Fruit fly (Drosophila melanogaster) whole organism, embryonic: ENCODE data around the gene vkg.

Source experiments
- Bdp1 ChIP-seq: fragments of 200-800 bp; sonication (Bioruptor generic); optimal IDR thresholded peaks from 3 replicates; lab custom pipeline; 2016; ENCODE audit warnings: missing biosample characterization, missing genetic modification characterization
- C15 ChIP-seq: fragments of 200-800 bp; sonication (Bioruptor generic); IDR thresholded peaks from 3 replicates; pipeline ENCODE4 v1.3.6; 2022; ENCODE audit warnings: missing biosample characterization, missing genetic modification characterization
- CG10431 ChIP-seq: fragments of 200-800 bp; sonication (Bioruptor generic); optimal IDR thresholded peaks from 3 replicates; lab custom pipeline; 2018; ENCODE audit warnings: missing biosample characterization, mild to moderate bottlenecking, missing genetic modification characterization
- CG11456 ChIP-seq: fragments of 200-800 bp; sonication (Bioruptor generic); IDR thresholded peaks from 3 replicates; pipeline ENCODE4 v1.3.6; 2022; ENCODE audit warnings: missing biosample characterization, missing genetic modification characterization
- CG13296 ChIP-seq: fragments of 200-800 bp; sonication (Bioruptor generic); optimal IDR thresholded peaks from 3 replicates; lab custom pipeline; 2018; ENCODE audit warnings: missing biosample characterization, mild to moderate bottlenecking, missing genetic modification characterization
- CG15073 ChIP-seq: fragments of 200-800 bp; sonication (Bioruptor generic); optimal IDR thresholded peaks from 2 replicates; lab custom pipeline; 2016; ENCODE audit warnings: missing biosample characterization, missing genetic modification characterization
- CG17328 ChIP-seq: fragments of 200-800 bp; sonication (Bioruptor generic); IDR thresholded peaks from 2 replicates; pipeline ENCODE4 v1.3.6; 2022; ENCODE audit warnings: missing biosample characterization, missing genetic modification characterization
- CG18262 ChIP-seq: fragments of 200-800 bp; optimal IDR thresholded peaks from 3 replicates; lab custom pipeline; 2019; ENCODE audit warnings: missing biosample characterization, mild to moderate bottlenecking, missing genetic modification characterization, moderate library complexity
- CG18619 ChIP-seq: fragments of 200-800 bp; sonication (Bioruptor generic); optimal IDR thresholded peaks from 3 replicates; lab custom pipeline; 2017; ENCODE audit warnings: missing biosample characterization, mild to moderate bottlenecking, missing genetic modification characterization
- CG30431 ChIP-seq: fragments of 200-800 bp; sonication (Bioruptor generic); optimal IDR thresholded peaks from 2 replicates; lab custom pipeline; 2017; ENCODE audit warnings: missing biosample characterization, missing genetic modification characterization
- CG3065 ChIP-seq: fragments of 200-800 bp; sonication (Bioruptor generic); optimal IDR thresholded peaks from 2 replicates; lab custom pipeline; 2016; ENCODE audit warnings: missing biosample characterization, missing genetic modification characterization
- CG42726 ChIP-seq: fragments of 200-800 bp; sonication (Bioruptor generic); IDR thresholded peaks from 2 replicates; pipeline ENCODE4 v1.3.6; 2022; ENCODE audit warnings: missing biosample characterization, missing genetic modification characterization; ENCODE audit not compliant: partially characterized antibody
- CG4282 ChIP-seq: fragments of 200-800 bp; sonication (Bioruptor generic); optimal IDR thresholded peaks from 2 replicates; lab custom pipeline; 2016; ENCODE audit warnings: missing biosample characterization, missing genetic modification characterization
- CG43689 ChIP-seq: fragments of 200-800 bp; sonication (Bioruptor generic); IDR thresholded peaks from 2 replicates; pipeline ENCODE4 v1.3.6; 2022; ENCODE audit warnings: missing biosample characterization, missing genetic modification characterization
- CG4617 ChIP-seq: fragments of 200-800 bp; sonication (Bioruptor generic); optimal IDR thresholded peaks from 3 replicates; lab custom pipeline; 2016; ENCODE audit warnings: missing biosample characterization, missing genetic modification characterization, borderline replicate concordance
- CG7556 ChIP-seq: fragments of 200-800 bp; sonication (Bioruptor generic); optimal IDR thresholded peaks from 2 replicates; lab custom pipeline; 2017; ENCODE audit warnings: missing biosample characterization, mild to moderate bottlenecking, missing genetic modification characterization
- Doc2 ChIP-seq: fragments of 200-800 bp; sonication (Bioruptor generic); IDR thresholded peaks from 2 replicates; pipeline ENCODE4 v1.3.6; 2022; ENCODE audit warnings: missing biosample characterization, missing genetic modification characterization
- Doc3 ChIP-seq: fragments of 200-800 bp; sonication (Bioruptor generic); IDR thresholded peaks from 3 replicates; pipeline ENCODE4 v1.3.6; 2022; ENCODE audit warnings: missing biosample characterization, missing genetic modification characterization; ENCODE audit not compliant: partially characterized antibody
- Drgx ChIP-seq: fragments of 200-800 bp; sonication (Bioruptor generic); IDR thresholded peaks from 2 replicates; pipeline ENCODE4 v1.3.6; 2022; ENCODE audit warnings: missing biosample characterization, missing genetic modification characterization
- Hmr ChIP-seq: fragments of 200-800 bp; sonication (Bioruptor generic); optimal IDR thresholded peaks from 3 replicates; lab custom pipeline; 2017; ENCODE audit warnings: mild to moderate bottlenecking, missing biosample characterization, missing genetic modification reagents, missing genetic modification characterization
- MTF-1 ChIP-seq: fragments of 200-800 bp; sonication (Bioruptor generic); optimal IDR thresholded peaks from 2 replicates; lab custom pipeline; 2018; ENCODE audit warnings: missing biosample characterization, mild to moderate bottlenecking, missing genetic modification characterization, borderline replicate concordance
- NFAT ChIP-seq: fragments of 200-800 bp; sonication (Bioruptor generic); IDR thresholded peaks from 2 replicates; pipeline ENCODE4 v1.3.6; 2022; ENCODE audit warnings: missing biosample characterization, missing genetic modification characterization
- Nf-YC ChIP-seq: fragments of 200-800 bp; optimal IDR thresholded peaks from 3 replicates; lab custom pipeline; 2019; ENCODE audit warnings: missing biosample characterization, mild to moderate bottlenecking, missing genetic modification characterization, moderate library complexity
- Pdp1 ChIP-seq, 2 experiments: fragments of 200-800 bp; sonication (Bioruptor generic); optimal IDR thresholded peaks; 3 replicates each; lab custom pipeline; 2016; ENCODE audit warnings: missing biosample characterization in 2 of 2, missing genetic modification characterization in 2 of 2, mild to moderate bottlenecking in 1 of 2, moderate library complexity in 1 of 2
- Sin3A ChIP-seq: fragments of >200 bp; optimal IDR thresholded peaks from 2 replicates; lab custom pipeline; 2018
- Six4 ChIP-seq: fragments of 200-800 bp; sonication (Bioruptor generic); optimal IDR thresholded peaks from 2 replicates; lab custom pipeline; 2016; ENCODE audit warnings: missing biosample characterization, missing genetic modification characterization
- ac ChIP-seq: fragments of 200-800 bp; sonication (Bioruptor generic); optimal IDR thresholded peaks from 3 replicates; lab custom pipeline; 2017; ENCODE audit warnings: missing biosample characterization, mild to moderate bottlenecking, missing genetic modification characterization
- amos ChIP-seq: fragments of 200-800 bp; sonication (Bioruptor generic); IDR thresholded peaks from 2 replicates; pipeline ENCODE4 v1.3.6; 2022; ENCODE audit warnings: missing biosample characterization, missing genetic modification characterization; ENCODE audit not compliant: partially characterized antibody
- ato ChIP-seq: fragments of 200-800 bp; sonication (Bioruptor generic); IDR thresholded peaks from 2 replicates; pipeline ENCODE4 v1.3.6; 2022; ENCODE audit warnings: missing biosample characterization, missing genetic modification characterization; ENCODE audit not compliant: partially characterized antibody
- bowl ChIP-seq: fragments of 200-800 bp; sonication (Bioruptor generic); IDR thresholded peaks from 2 replicates; pipeline ENCODE4 v1.3.6; 2022; ENCODE audit warnings: missing biosample characterization, missing genetic modification characterization
- bsh ChIP-seq, 2 experiments: fragments of 200-800 bp; sonication (Bioruptor generic); optimal IDR thresholded peaks; 2 replicates each; lab custom pipeline; 2017 to 2018; ENCODE audit warnings: mild to moderate bottlenecking in 2 of 2, missing biosample characterization in 2 of 2, missing genetic modification characterization in 2 of 2, moderate library complexity in 1 of 2
- croc ChIP-seq: fragments of 200-800 bp; sonication (Bioruptor generic); conservative IDR thresholded peaks from 3 replicates; pipeline ENCODE4 v1.3.6; 2022; ENCODE audit warnings: missing biosample characterization, missing genetic modification characterization
- dmrt99B ChIP-seq: fragments of 200-800 bp; sonication (Bioruptor generic); optimal IDR thresholded peaks from 2 replicates; lab custom pipeline; 2018; ENCODE audit warnings: missing biosample characterization, mild to moderate bottlenecking, missing genetic modification characterization, moderate library complexity
- dpn ChIP-seq, 2 experiments: fragments of 200-800 bp; sonication (Bioruptor generic); optimal IDR thresholded peaks; 3 replicates each; lab custom pipeline; 2016; ENCODE audit warnings: missing biosample characterization in 2 of 2, missing genetic modification characterization in 2 of 2
- ems ChIP-seq: fragments of 200-800 bp; sonication (Bioruptor generic); optimal IDR thresholded peaks from 3 replicates; lab custom pipeline; 2016; ENCODE audit warnings: missing biosample characterization, missing genetic modification characterization
- ftz-f1 ChIP-seq: fragments of 200-800 bp; sonication (Bioruptor generic); optimal IDR thresholded peaks from 2 replicates; lab custom pipeline; 2016; ENCODE audit warnings: missing biosample characterization, missing genetic modification characterization
- gro ChIP-seq: fragments of 200-800 bp; sonication (Bioruptor generic); optimal IDR thresholded peaks from 2 replicates; lab custom pipeline; 2016; ENCODE audit warnings: missing biosample characterization, missing genetic modification characterization
- gt ChIP-seq: fragments of 200-800 bp; sonication (Bioruptor generic); IDR thresholded peaks from 2 replicates; pipeline ENCODE4 v1.3.6; 2022; ENCODE audit warnings: missing biosample characterization, missing genetic modification characterization
- hb ChIP-seq: fragments of 200-800 bp; sonication (Bioruptor generic); IDR thresholded peaks from 3 replicates; pipeline ENCODE4 v1.3.6; 2022; ENCODE audit warnings: missing biosample characterization, missing genetic modification characterization; ENCODE audit not compliant: partially characterized antibody
- jing ChIP-seq: fragments of 200-800 bp; sonication (Bioruptor generic); optimal IDR thresholded peaks from 2 replicates; lab custom pipeline; 2018; ENCODE audit warnings: missing biosample characterization, mild to moderate bottlenecking, missing genetic modification characterization
- kay ChIP-seq: fragments of 200-800 bp; sonication (Bioruptor generic); optimal IDR thresholded peaks from 2 replicates; lab custom pipeline; 2016; ENCODE audit warnings: missing biosample characterization, missing genetic modification characterization
- ken ChIP-seq: fragments of 200-800 bp; sonication (Bioruptor generic); IDR thresholded peaks from 3 replicates; pipeline ENCODE4 v1.3.6; 2022; ENCODE audit warnings: missing biosample characterization, missing genetic modification characterization
- lab ChIP-seq: fragments of 200-800 bp; sonication (Bioruptor generic); optimal IDR thresholded peaks from 3 replicates; lab custom pipeline; 2017; ENCODE audit warnings: missing biosample characterization, missing genetic modification characterization, mild to moderate bottlenecking, moderate library complexity, missing genetic modification reagents
- run ChIP-seq: fragments of 200-800 bp; sonication (Bioruptor generic); optimal IDR thresholded peaks from 3 replicates; lab custom pipeline; 2018; ENCODE audit warnings: missing biosample characterization, mild to moderate bottlenecking, missing genetic modification characterization
- sc ChIP-seq, 3 experiments: fragments of >200 bp in 2 of 3; fragments of 200-800 bp in 1 of 3; sonication (Bioruptor generic) in 1 of 3; optimal IDR thresholded peaks; 2 replicates in 2 of 3; 3 replicates in 1 of 3; lab custom pipeline; 2017; ENCODE audit warnings: mild to moderate bottlenecking in 1 of 3, missing biosample characterization in 1 of 3, missing genetic modification characterization in 1 of 3, missing genetic modification reagents in 1 of 3
- scrt ChIP-seq: fragments of 200-800 bp; sonication (Bioruptor generic); optimal IDR thresholded peaks from 2 replicates; lab custom pipeline; 2018; ENCODE audit warnings: missing biosample characterization, mild to moderate bottlenecking, missing genetic modification characterization, moderate library complexity
- sqz ChIP-seq: fragments of 200-800 bp; sonication (Bioruptor generic); optimal IDR thresholded peaks from 3 replicates; lab custom pipeline; 2018; ENCODE audit warnings: missing biosample characterization, mild to moderate bottlenecking, missing genetic modification characterization
- stc ChIP-seq: fragments of 200-800 bp; sonication (Bioruptor generic); IDR thresholded peaks from 2 replicates; pipeline ENCODE4 v1.3.6; 2022; ENCODE audit warnings: missing biosample characterization, missing genetic modification characterization
- stwl ChIP-seq: fragments of 200-800 bp; sonication (Bioruptor generic); optimal IDR thresholded peaks from 3 replicates; lab custom pipeline; 2018; ENCODE audit warnings: missing biosample characterization, mild to moderate bottlenecking, missing genetic modification characterization, moderate library complexity

Gene vkg

dm6 chr2L:5000287-5000871 lies 27.6 kb downstream of the vkg start (continued):
- TF ChIP-seq sqz (GFP tag; lab: Kevin White, UChicago) (peak; percentile 76), MTF-1 (GFP tag; lab: Kevin White, UChicago) (peak; percentile 28), C15 (GFP tag; lab: Robert Waterston, UW) (no peak), bowl (GFP tag; lab: Robert Waterston, UW) (peak; percentile 40; the same call in 1 of the 2 replicates), CG13296 (GFP tag; lab: Kevin White, UChicago) (peak; percentile 81), NFAT (GFP tag; lab: Robert Waterston, UW) (peak; percentile 70), CG18262 (tag; lab: Kevin White, UChicago) (peak; percentile 94), CG17328 (GFP tag; lab: Robert Waterston, UW) (peak; percentile 84), Hmr (peak; percentile 87), dmrt99B (tag; lab: Kevin White, UChicago) (peak; percentile 86), CG43689 (GFP tag; lab: Robert Waterston, UW) (no peak), Doc2 (GFP tag; lab: Robert Waterston, UW) (no peak), CG18619 (GFP tag; lab: Kevin White, UChicago) (peak; percentile 79), croc (GFP tag; lab: Robert Waterston, UW) (peak; percentile 75), stwl (tag; lab: Kevin White, UChicago) (no peak), CG4617 (GFP tag; lab: Kevin White, UChicago) (peak; percentile 34), ato (GFP tag; lab: Robert Waterston, UW) (no peak), Pdp1 (GFP tag; optimal IDR thresholded peaks at IDR 0.05; lab: Kevin White, UChicago) (peak; percentile 56 to 85), dpn (GFP tag; optimal IDR thresholded peaks at IDR 0.05; lab: Kevin White, UChicago) (peak; percentile 58 to 64), CG11456 (GFP tag; lab: Robert Waterston, UW) (0 out of 3 replicates have a peak, but pooled peaks have one; percentile 64), bsh (GFP tag; optimal IDR thresholded peaks at IDR 0.05; lab: Kevin White, UChicago) (peak; percentile 75 to 83), lab (peak; percentile 85), CG3065 (GFP tag; lab: Kevin White, UChicago) (peak; percentile 45), ftz-f1 (GFP tag; lab: Kevin White, UChicago) (no peak), Nf-YC (peak; percentile 81), run (peak; percentile 27), ac (peak; percentile 82), stc (peak; percentile 73), CG4282 (no peak), Drgx (GFP tag; lab: Robert Waterston, UW) (peak; percentile 75), ken (GFP tag; lab: Robert Waterston, UW) (peak; percentile 51; the same call in 2 of the 3 replicates), CG7556 (GFP tag; lab: Kevin White, UChicago) (peak; percentile 92), gro (GFP tag; lab: Kevin White, UChicago) (peak; percentile 17), Bdp1 (GFP tag; lab: Kevin White, UChicago) (peak; percentile 48), jing (peak; percentile 65), CG10431 (GFP tag; lab: Kevin White, UChicago) (peak; percentile 66), CG15073 (GFP tag; lab: Kevin White, UChicago) (no peak), amos (GFP tag; lab: Robert Waterston, UW) (no peak), Doc3 (no peak), gt (no peak), CG30431 (GFP tag; lab: Kevin White, UChicago) (peak; percentile 86), Sin3A (no peak), hb (GFP tag; lab: Robert Waterston, UW) (no peak), CG42726 (GFP tag; lab: Robert Waterston, UW) (no peak), ems (GFP tag; lab: Kevin White, UChicago) (peak; percentile 59), Six4 (GFP tag; lab: Kevin White, UChicago) (peak; percentile 71), kay (GFP tag; lab: Kevin White, UChicago) (peak; percentile 56), sc (optimal IDR thresholded peaks at IDR 0.05; lab: Kevin White, UChicago) (no peak), sc (GFP tag; optimal IDR thresholded peaks at IDR 0.05; lab: Kevin White, UChicago) (peak; percentile 67), scrt (GFP tag; lab: Kevin White, UChicago) (peak; percentile 78)
